Fruit fly (Drosophila melanogaster) whole organism, embryonic: ENCODE measurements around the gene CG4596.

Source experiments
- Adf1 ChIP-seq: fragments of 200-800 bp; sonication (Bioruptor generic); IDR thresholded peaks from 2 replicates; pipeline ENCODE4 v1.3.6; 2022; ENCODE audit warnings: missing biosample characterization, missing genetic modification characterization
- Asciz ChIP-seq: fragments of 200-800 bp; sonication (Bioruptor generic); optimal IDR thresholded peaks from 2 replicates; lab custom pipeline; 2017; ENCODE audit warnings: missing biosample characterization, mild to moderate bottlenecking, missing genetic modification characterization, missing genetic modification reagents
- Atf-2 ChIP-seq: fragments of 200-800 bp; sonication (Bioruptor generic); optimal IDR thresholded peaks from 2 replicates; lab custom pipeline; 2016; ENCODE audit warnings: missing biosample characterization, missing genetic modification characterization
- CG11696 ChIP-seq: fragments of 200-800 bp; sonication (Bioruptor generic); IDR thresholded peaks from 2 replicates; pipeline ENCODE4 v1.3.6; 2022; ENCODE audit warnings: missing biosample characterization, missing genetic modification characterization
- CG12071 ChIP-seq: fragments of 200-800 bp; sonication (Bioruptor generic); optimal IDR thresholded peaks from 3 replicates; lab custom pipeline; 2018; ENCODE audit warnings: missing biosample characterization, mild to moderate bottlenecking, missing genetic modification characterization
- CG1233 ChIP-seq: fragments of 200-800 bp; sonication (Bioruptor generic); optimal IDR thresholded peaks from 4 replicates; lab custom pipeline; 2018; ENCODE audit warnings: missing biosample characterization, mild to moderate bottlenecking, missing genetic modification characterization
- CG12769 ChIP-seq: fragments of 200-800 bp; sonication (Bioruptor generic); optimal IDR thresholded peaks from 2 replicates; lab custom pipeline; 2019; ENCODE audit warnings: missing biosample characterization, mild to moderate bottlenecking, missing genetic modification characterization, moderate library complexity
- CG13424 ChIP-seq: fragments of 200-800 bp; sonication (Bioruptor generic); optimal IDR thresholded peaks from 2 replicates; lab custom pipeline; 2019; ENCODE audit warnings: missing biosample characterization, mild to moderate bottlenecking, missing genetic modification characterization, moderate library complexity
- CG13624 ChIP-seq: fragments of 200-800 bp; sonication (Bioruptor generic); optimal IDR thresholded peaks from 2 replicates; lab custom pipeline; 2016; ENCODE audit warnings: missing biosample characterization, missing genetic modification characterization
- CG14050 ChIP-seq: fragments of 200-800 bp; sonication (Bioruptor generic); IDR thresholded peaks from 3 replicates; pipeline ENCODE4 v1.3.6; 2022; ENCODE audit warnings: missing biosample characterization, missing genetic modification characterization
- CG17359 ChIP-seq: fragments of 200-800 bp; sonication (Bioruptor generic); optimal IDR thresholded peaks from 3 replicates; lab custom pipeline; 2018; ENCODE audit warnings: missing biosample characterization, mild to moderate bottlenecking, missing genetic modification characterization, moderate library complexity
- CG3065 ChIP-seq: fragments of 200-800 bp; sonication (Bioruptor generic); optimal IDR thresholded peaks from 2 replicates; lab custom pipeline; 2016; ENCODE audit warnings: missing biosample characterization, missing genetic modification characterization
- CG3163 ChIP-seq: fragments of 200-800 bp; sonication (Bioruptor generic); optimal IDR thresholded peaks from 3 replicates; lab custom pipeline; 2016; ENCODE audit warnings: missing biosample characterization, missing genetic modification characterization
- CG4730 ChIP-seq: fragments of 200-800 bp; sonication (Bioruptor generic); IDR thresholded peaks from 2 replicates; pipeline ENCODE4 v1.3.6; 2022; ENCODE audit warnings: missing biosample characterization, missing genetic modification characterization
- CG4854 ChIP-seq: fragments of 200-800 bp; sonication (Bioruptor generic); optimal IDR thresholded peaks from 2 replicates; lab custom pipeline; 2016; ENCODE audit warnings: missing biosample characterization, missing genetic modification characterization, inconsistent platforms
- CG5180 ChIP-seq: fragments of 200-800 bp; sonication (Bioruptor generic); optimal IDR thresholded peaks from 3 replicates; lab custom pipeline; 2017; ENCODE audit warnings: missing biosample characterization, missing genetic modification characterization, mild to moderate bottlenecking, moderate library complexity, missing genetic modification reagents
- CG5245 ChIP-seq: fragments of 200-800 bp; sonication (Bioruptor generic); optimal IDR thresholded peaks from 3 replicates; lab custom pipeline; 2016; ENCODE audit warnings: missing biosample characterization, missing genetic modification characterization
- CG5953 ChIP-seq: fragments of 200-800 bp; sonication (Bioruptor generic); IDR thresholded peaks from 2 replicates; pipeline ENCODE4 v1.3.6; 2022; ENCODE audit warnings: missing biosample characterization, missing genetic modification characterization
- CG6791 ChIP-seq: fragments of 200-800 bp; sonication (Bioruptor generic); IDR thresholded peaks from 3 replicates; pipeline ENCODE4 v1.3.6; 2022; ENCODE audit warnings: missing biosample characterization, missing genetic modification characterization; ENCODE audit not compliant: partially characterized antibody
- CG9932 ChIP-seq: fragments of 200-800 bp; sonication (Bioruptor generic); IDR thresholded peaks from 2 replicates; pipeline ENCODE4 v1.3.6; 2022; ENCODE audit warnings: missing biosample characterization, missing genetic modification characterization
- CHES-1-like ChIP-seq: fragments of 200-800 bp; sonication (Bioruptor generic); optimal IDR thresholded peaks from 2 replicates; lab custom pipeline; 2016; ENCODE audit warnings: missing biosample characterization, missing genetic modification characterization
- CrebB ChIP-seq: fragments of 200-800 bp; sonication (Bioruptor generic); optimal IDR thresholded peaks from 3 replicates; lab custom pipeline; 2018; ENCODE audit warnings: missing biosample characterization, mild to moderate bottlenecking, missing genetic modification characterization
- Dad ChIP-seq: fragments of 200-800 bp; sonication (Bioruptor generic); optimal IDR thresholded peaks from 3 replicates; lab custom pipeline; 2016; ENCODE audit warnings: missing biosample characterization, missing genetic modification characterization
- Ets65A ChIP-seq: fragments of 200-800 bp; sonication (Bioruptor generic); peaks from one replicate; lab custom pipeline; 2016; ENCODE audit warnings: missing biosample characterization, missing genetic modification characterization
- GATAe ChIP-seq: fragments of 200-800 bp; sonication (Bioruptor generic); conservative IDR thresholded peaks from 2 replicates; pipeline ENCODE4 v1.3.6; 2022; ENCODE audit warnings: missing biosample characterization, missing genetic modification characterization
- HHEX ChIP-seq: fragments of 200-800 bp; sonication (Bioruptor generic); optimal IDR thresholded peaks from 3 replicates; lab custom pipeline; 2017; ENCODE audit warnings: missing biosample characterization, mild to moderate bottlenecking, missing genetic modification characterization, missing genetic modification reagents
- Jarid2 ChIP-seq: fragments of 200-800 bp; sonication (Bioruptor generic); optimal IDR thresholded peaks from 3 replicates; lab custom pipeline; 2017; ENCODE audit warnings: mild to moderate bottlenecking, missing biosample characterization, missing genetic modification reagents, missing genetic modification characterization
- Kr ChIP-seq: fragments of 200-800 bp; sonication (Bioruptor generic); optimal IDR thresholded peaks from 2 replicates; lab custom pipeline; 2017; ENCODE audit warnings: missing biosample characterization, mild to moderate bottlenecking, missing genetic modification characterization
- MBD-R2 ChIP-seq: fragments of 200-800 bp; sonication (Bioruptor generic); IDR thresholded peaks from 2 replicates; pipeline ENCODE4 v1.3.6; 2022; ENCODE audit warnings: missing biosample characterization, missing genetic modification characterization
- Sry-β ChIP-seq: fragments of 200-800 bp; sonication (Bioruptor generic); optimal IDR thresholded peaks from 2 replicates; lab custom pipeline; 2018; ENCODE audit warnings: missing biosample characterization, mild to moderate bottlenecking, missing genetic modification characterization, moderate library complexity
- Ssrp ChIP-seq: fragments of 200-800 bp; sonication (Bioruptor generic); optimal IDR thresholded peaks from 2 replicates; lab custom pipeline; 2018; ENCODE audit warnings: missing biosample characterization, mild to moderate bottlenecking, missing genetic modification characterization, moderate library complexity
- ato ChIP-seq: fragments of 200-800 bp; sonication (Bioruptor generic); IDR thresholded peaks from 2 replicates; pipeline ENCODE4 v1.3.6; 2022; ENCODE audit warnings: missing biosample characterization, missing genetic modification characterization; ENCODE audit not compliant: partially characterized antibody
- bbx ChIP-seq: fragments of 200-800 bp; sonication (Bioruptor generic); IDR thresholded peaks from 2 replicates; pipeline ENCODE4 v1.3.6; 2022; ENCODE audit warnings: missing biosample characterization, missing genetic modification characterization; ENCODE audit not compliant: partially characterized antibody
- ems ChIP-seq: fragments of 200-800 bp; sonication (Bioruptor generic); optimal IDR thresholded peaks from 3 replicates; lab custom pipeline; 2016; ENCODE audit warnings: missing biosample characterization, missing genetic modification characterization
- eyg ChIP-seq: fragments of 200-800 bp; sonication (Bioruptor generic); optimal IDR thresholded peaks from 3 replicates; lab custom pipeline; 2016; ENCODE audit warnings: missing biosample characterization, missing genetic modification characterization
- gcm ChIP-seq: fragments of 200-800 bp; sonication (Bioruptor generic); optimal IDR thresholded peaks from 2 replicates; lab custom pipeline; 2019; ENCODE audit warnings: missing biosample characterization, mild to moderate bottlenecking, missing genetic modification characterization, moderate library complexity
- grn ChIP-seq: fragments of 200-800 bp; sonication (Bioruptor generic); optimal IDR thresholded peaks from 3 replicates; lab custom pipeline; 2017; ENCODE audit warnings: missing biosample characterization, missing genetic modification characterization
- ken ChIP-seq: fragments of 200-800 bp; sonication (Bioruptor generic); IDR thresholded peaks from 3 replicates; pipeline ENCODE4 v1.3.6; 2022; ENCODE audit warnings: missing biosample characterization, missing genetic modification characterization
- lab ChIP-seq: fragments of 200-800 bp; sonication (Bioruptor generic); optimal IDR thresholded peaks from 3 replicates; lab custom pipeline; 2017; ENCODE audit warnings: missing biosample characterization, missing genetic modification characterization, mild to moderate bottlenecking, moderate library complexity, missing genetic modification reagents
- mirr ChIP-seq: fragments of 200-800 bp; sonication (Bioruptor generic); optimal IDR thresholded peaks from 3 replicates; lab custom pipeline; 2018; ENCODE audit warnings: missing biosample characterization, mild to moderate bottlenecking, missing genetic modification characterization
- otp ChIP-seq: fragments of 200-800 bp; sonication (Bioruptor generic); IDR thresholded peaks from 3 replicates; pipeline ENCODE4, ENCODE4 v1.3.6; 2022; ENCODE audit warnings: missing biosample characterization, missing genetic modification characterization
- phol ChIP-seq: fragments of 200-800 bp; sonication (Bioruptor generic); optimal IDR thresholded peaks from 3 replicates; lab custom pipeline; 2018; ENCODE audit warnings: missing biosample characterization, mild to moderate bottlenecking, missing genetic modification characterization, moderate library complexity
- pita ChIP-seq: fragments of 200-800 bp; sonication (Bioruptor generic); optimal IDR thresholded peaks from 2 replicates; lab custom pipeline; 2017; ENCODE audit warnings: missing biosample characterization, mild to moderate bottlenecking, missing genetic modification characterization
- pum ChIP-seq: fragments of 200-800 bp; sonication (Bioruptor generic); optimal IDR thresholded peaks from 2 replicates; lab custom pipeline; 2016; ENCODE audit warnings: missing biosample characterization, missing genetic modification characterization
- sens ChIP-seq: fragments of 200-800 bp; sonication (Bioruptor generic); peaks from one replicate; lab custom pipeline; 2016; ENCODE audit warnings: missing biosample characterization, missing genetic modification characterization
- sna ChIP-seq: fragments of 200-800 bp; sonication (Bioruptor generic); IDR thresholded peaks from 2 replicates; pipeline ENCODE4 v1.3.6; 2022; ENCODE audit warnings: missing biosample characterization, missing genetic modification characterization; ENCODE audit not compliant: partially characterized antibody
- sob ChIP-seq: fragments of 200-800 bp; sonication (Bioruptor generic); IDR thresholded peaks from 2 replicates; pipeline ENCODE4 v1.3.6; 2022; ENCODE audit warnings: missing biosample characterization, missing genetic modification characterization
- stc ChIP-seq: fragments of 200-800 bp; sonication (Bioruptor generic); IDR thresholded peaks from 2 replicates; pipeline ENCODE4 v1.3.6; 2022; ENCODE audit warnings: missing biosample characterization, missing genetic modification characterization
- tna ChIP-seq: fragments of 200-800 bp; sonication (Bioruptor generic); IDR thresholded peaks from 2 replicates; pipeline ENCODE4 v1.3.6; 2022; ENCODE audit warnings: missing biosample characterization, missing genetic modification characterization; ENCODE audit not compliant: partially characterized antibody
- yki ChIP-seq: fragments of >200 bp; optimal IDR thresholded peaks from 3 replicates; lab custom pipeline; 2018

The CG4596 gene

DNA sequence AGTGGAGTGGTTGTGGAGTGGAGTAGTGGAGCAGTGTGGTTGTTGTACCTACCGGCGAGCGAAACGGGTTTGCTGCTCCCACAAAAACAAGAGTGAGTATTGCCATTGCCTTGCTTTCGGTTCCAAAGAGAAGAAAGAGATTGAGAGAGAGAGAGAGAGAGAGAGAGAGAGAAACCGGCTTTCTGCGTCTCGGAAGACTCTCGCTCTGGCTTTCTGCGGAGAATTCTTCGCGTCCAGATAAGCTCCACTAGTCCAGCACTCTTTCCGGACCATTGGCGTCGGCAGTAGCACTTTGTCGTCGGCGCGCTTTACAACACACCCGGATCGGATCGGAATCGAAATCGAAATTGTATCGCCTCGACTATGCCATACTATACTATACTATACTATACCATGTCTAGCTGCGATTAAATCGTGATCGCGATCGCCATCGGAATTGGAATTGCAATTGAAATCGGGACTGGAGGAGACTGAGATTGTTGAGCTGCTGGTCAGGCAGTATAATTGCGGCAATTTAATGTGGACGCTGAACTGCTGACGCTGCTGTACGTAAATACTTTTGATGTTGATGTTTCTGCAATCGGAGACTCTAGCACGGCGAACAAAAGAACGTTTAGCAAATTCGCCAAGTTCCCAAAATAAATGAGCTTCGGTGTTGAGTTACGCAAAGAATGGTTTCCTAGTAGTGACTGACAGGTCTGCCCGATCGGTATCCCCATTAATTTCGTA, 45.9 kb upstream of the CG4596 start, which contains the start of gene Cad86C (continued):
- no peak for TF ChIP-seq CG5245 (GFP tag; lab: Kevin White, UChicago)
- peak; percentile 83 for TF ChIP-seq Jarid2 (GFP tag; lab: Kevin White, UChicago)
- peak; percentile 11 for TF ChIP-seq Asciz (GFP tag; lab: Kevin White, UChicago)
- peak; percentile 97 for TF ChIP-seq yki
- no peak for TF ChIP-seq Kr
- TF ChIP-seq sna, result peak; percentile 67
- no peak for TF ChIP-seq HHEX
- no peak for TF ChIP-seq phol (tag; lab: Kevin White, UChicago)
- TF ChIP-seq CG4854 (GFP tag; lab: Kevin White, UChicago), result no peak
- 0 out of 2 replicates have a peak, but pooled peaks have one; percentile 42 for TF ChIP-seq CG9932 (GFP tag; lab: Robert Waterston, UW)
- TF ChIP-seq otp (GFP tag; lab: Robert Waterston, UW), result no peak
- TF ChIP-seq lab (GFP tag; lab: Kevin White, UChicago), result peak; percentile 21
- TF ChIP-seq ems (GFP tag; lab: Kevin White, UChicago), result no peak
- TF ChIP-seq CG6791 (GFP tag; lab: Robert Waterston, UW), result peak; percentile 63; the same call in 2 of the 3 replicates
- peak; percentile 23 for TF ChIP-seq CG3163 (GFP tag; lab: Kevin White, UChicago)
- TF ChIP-seq CG3065 (GFP tag; lab: Kevin White, UChicago), result no peak
- peak; percentile 91 for TF ChIP-seq CG12769 (tag; lab: Kevin White, UChicago)
- no peak for TF ChIP-seq CG13424
- TF ChIP-seq CHES-1-like, result no peak
- TF ChIP-seq Ets65A (GFP tag; lab: Kevin White, UChicago), result peak; percentile 13
- no peak for TF ChIP-seq Sry-β (GFP tag; lab: Kevin White, UChicago)
- TF ChIP-seq Dad (GFP tag; lab: Kevin White, UChicago), result no peak
- peak; percentile 30 for TF ChIP-seq CG12071 (GFP tag; lab: Kevin White, UChicago)
- TF ChIP-seq CG14050 (GFP tag; lab: Robert Waterston, UW), result no peak
- peak; percentile 15 for TF ChIP-seq mirr (GFP tag; lab: Kevin White, UChicago)
- TF ChIP-seq eyg (GFP tag; lab: Kevin White, UChicago), result peak; percentile 0
- peak; percentile 72 for TF ChIP-seq tna (GFP tag; lab: Robert Waterston, UW)
- no peak for TF ChIP-seq MBD-R2 (GFP tag; lab: Robert Waterston, UW)
- TF ChIP-seq CG5953 (GFP tag; lab: Robert Waterston, UW), result no peak
- TF ChIP-seq GATAe, result no peak
- no peak for TF ChIP-seq ken (GFP tag; lab: Robert Waterston, UW)
- TF ChIP-seq stc (GFP tag; lab: Robert Waterston, UW), result peak; percentile 20; the same call in 1 of the 2 replicates
- no peak for TF ChIP-seq CG17359 (tag; lab: Kevin White, UChicago)
- peak; percentile 36 for TF ChIP-seq grn (GFP tag; lab: Kevin White, UChicago)
- no peak for TF ChIP-seq CrebB (tag; lab: Kevin White, UChicago)
- no peak for TF ChIP-seq CG4730 (GFP tag; lab: Robert Waterston, UW)
- no peak for TF ChIP-seq Adf1 (GFP tag; lab: Robert Waterston, UW)
- TF ChIP-seq pita, result no peak
- no peak for TF ChIP-seq pum
- no peak for TF ChIP-seq Atf-2 (GFP tag; lab: Kevin White, UChicago)
- peak; percentile 59; the same call in 1 of the 2 replicates for TF ChIP-seq bbx (GFP tag; lab: Robert Waterston, UW)
- peak; percentile 25; the same call in 1 of the 2 replicates for TF ChIP-seq sob (GFP tag; lab: Robert Waterston, UW)
- TF ChIP-seq CG1233 (GFP tag; lab: Kevin White, UChicago), result no peak
- peak; percentile 45; the same call in 1 of the 2 replicates for TF ChIP-seq ato (GFP tag; lab: Robert Waterston, UW)
- no peak for TF ChIP-seq CG11696 (GFP tag; lab: Robert Waterston, UW)
- no peak for TF ChIP-seq gcm (GFP tag; lab: Kevin White, UChicago)
- peak; percentile 10 for TF ChIP-seq CG13624 (GFP tag; lab: Kevin White, UChicago)
- no peak for TF ChIP-seq Ssrp (tag; lab: Kevin White, UChicago)
- TF ChIP-seq sens (GFP tag; lab: Kevin White, UChicago), result peak; percentile 64
- TF ChIP-seq CG5180 (GFP tag; lab: Kevin White, UChicago), result peak; percentile 43
